Fruit fly (Drosophila melanogaster) whole organism, embryonic: ENCODE measurements around the gene Tti1.
A peak's percentile ranks its signal among the peaks of the same experiment; 100 is the strongest.

Experiments used
- ATbp ChIP-seq: fragments of 200-800 bp; sonication (Bioruptor generic); optimal IDR thresholded peaks from 2 replicates; lab custom pipeline; 2017; ENCODE audit warnings: missing biosample characterization, mild to moderate bottlenecking, missing genetic modification characterization, missing genetic modification reagents
- Atf6 ChIP-seq: fragments of 200-800 bp; sonication (Bioruptor generic); IDR thresholded peaks from 2 replicates; pipeline ENCODE4 v1.3.6; 2022; ENCODE audit warnings: missing biosample characterization, missing genetic modification characterization
- Awh ChIP-seq: fragments of 200-800 bp; sonication (Bioruptor generic); IDR thresholded peaks from 2 replicates; pipeline ENCODE4, ENCODE4 v1.3.6; 2022; ENCODE audit warnings: missing biosample characterization, missing genetic modification characterization
- CG13894 ChIP-seq: fragments of 200-800 bp; sonication (Bioruptor generic); optimal IDR thresholded peaks from 3 replicates; lab custom pipeline; 2018; ENCODE audit warnings: missing biosample characterization, mild to moderate bottlenecking, missing genetic modification characterization, moderate library complexity
- CG15514 ChIP-seq: fragments of 200-800 bp; sonication (Bioruptor generic); optimal IDR thresholded peaks from 3 replicates; lab custom pipeline; 2017; ENCODE audit warnings: missing biosample characterization, missing genetic modification characterization, mild to moderate bottlenecking, moderate library complexity, missing genetic modification reagents
- CG15601 ChIP-seq: fragments of 200-800 bp; sonication (Bioruptor generic); optimal IDR thresholded peaks from 3 replicates; lab custom pipeline; 2019; ENCODE audit warnings: missing biosample characterization, mild to moderate bottlenecking, missing genetic modification characterization, moderate library complexity
- CG1647 ChIP-seq: fragments of 200-800 bp; sonication (Bioruptor generic); optimal IDR thresholded peaks from 3 replicates; lab custom pipeline; 2016; ENCODE audit warnings: missing biosample characterization, missing genetic modification characterization
- CG1832 ChIP-seq: fragments of 200-800 bp; sonication (Bioruptor generic); optimal IDR thresholded peaks from 2 replicates; lab custom pipeline; 2017; ENCODE audit warnings: missing biosample characterization, mild to moderate bottlenecking, missing genetic modification characterization, inconsistent platforms
- CG2889 ChIP-seq: fragments of 200-800 bp; sonication (Bioruptor generic); IDR thresholded peaks from 3 replicates; pipeline ENCODE4 v1.3.6; 2022; ENCODE audit warnings: missing biosample characterization, missing genetic modification characterization
- CG31388 ChIP-seq: fragments of 200-800 bp; sonication (Bioruptor generic); optimal IDR thresholded peaks from 2 replicates; lab custom pipeline; 2016; ENCODE audit warnings: missing biosample characterization, missing genetic modification characterization
- CG42726 ChIP-seq: fragments of 200-800 bp; sonication (Bioruptor generic); IDR thresholded peaks from 2 replicates; pipeline ENCODE4 v1.3.6; 2022; ENCODE audit warnings: missing biosample characterization, missing genetic modification characterization; ENCODE audit not compliant: partially characterized antibody
- CG4282 ChIP-seq: fragments of 200-800 bp; sonication (Bioruptor generic); optimal IDR thresholded peaks from 2 replicates; lab custom pipeline; 2016; ENCODE audit warnings: missing biosample characterization, missing genetic modification characterization
- CG4328 ChIP-seq: fragments of 200-800 bp; sonication (Bioruptor generic); optimal IDR thresholded peaks from 3 replicates; lab custom pipeline; 2017; ENCODE audit warnings: missing biosample characterization, missing genetic modification reagents, missing genetic modification characterization
- CG4404 ChIP-seq: fragments of 200-800 bp; sonication (Bioruptor generic); IDR thresholded peaks from 2 replicates; pipeline ENCODE4 v1.3.6; 2022; ENCODE audit warnings: missing biosample characterization, missing genetic modification characterization
- CG4730 ChIP-seq: fragments of 200-800 bp; sonication (Bioruptor generic); IDR thresholded peaks from 2 replicates; pipeline ENCODE4 v1.3.6; 2022; ENCODE audit warnings: missing biosample characterization, missing genetic modification characterization
- CG6683 ChIP-seq: fragments of 200-800 bp; sonication (Bioruptor generic); optimal IDR thresholded peaks from 2 replicates; lab custom pipeline; 2017; ENCODE audit warnings: missing biosample characterization, mild to moderate bottlenecking, missing genetic modification characterization, missing genetic modification reagents
- CG7357 ChIP-seq: fragments of 200-800 bp; sonication (Bioruptor generic); IDR thresholded peaks from 3 replicates; pipeline ENCODE4 v1.3.6; 2022; ENCODE audit warnings: missing biosample characterization, missing genetic modification characterization
- CG7928 ChIP-seq: fragments of 200-800 bp; sonication (Bioruptor generic); optimal IDR thresholded peaks from 2 replicates; lab custom pipeline; 2017; ENCODE audit warnings: missing biosample characterization, mild to moderate bottlenecking, missing genetic modification characterization
- CG8388 ChIP-seq: fragments of 200-800 bp; sonication (Bioruptor generic); optimal IDR thresholded peaks from 2 replicates; lab custom pipeline; 2019; ENCODE audit warnings: missing biosample characterization, mild to moderate bottlenecking, missing genetic modification characterization, moderate library complexity
- Dbx ChIP-seq: fragments of 200-800 bp; sonication (Bioruptor generic); IDR thresholded peaks from 3 replicates; pipeline ENCODE4 v1.3.6; 2022; ENCODE audit warnings: missing biosample characterization, missing genetic modification characterization
- Doc2 ChIP-seq: fragments of 200-800 bp; sonication (Bioruptor generic); IDR thresholded peaks from 2 replicates; pipeline ENCODE4 v1.3.6; 2022; ENCODE audit warnings: missing biosample characterization, missing genetic modification characterization
- ERR ChIP-seq: fragments of 200-800 bp; sonication (Bioruptor generic); optimal IDR thresholded peaks from 2 replicates; lab custom pipeline; 2016; ENCODE audit warnings: missing biosample characterization, missing genetic modification characterization
- Fer3 ChIP-seq: fragments of 200-800 bp; sonication (Bioruptor generic); optimal IDR thresholded peaks from 2 replicates; lab custom pipeline; 2018; ENCODE audit warnings: missing biosample characterization, mild to moderate bottlenecking, missing genetic modification characterization, moderate library complexity
- Jarid2 ChIP-seq: fragments of 200-800 bp; sonication (Bioruptor generic); optimal IDR thresholded peaks from 3 replicates; lab custom pipeline; 2017; ENCODE audit warnings: mild to moderate bottlenecking, missing biosample characterization, missing genetic modification reagents, missing genetic modification characterization
- Mad ChIP-seq: fragments of 200-800 bp; sonication (Bioruptor generic); optimal IDR thresholded peaks from 2 replicates; lab custom pipeline; 2016; ENCODE audit warnings: missing biosample characterization, missing genetic modification characterization
- NK7.1 ChIP-seq: fragments of 200-800 bp; sonication (Bioruptor generic); optimal IDR thresholded peaks from 3 replicates; lab custom pipeline; 2016; ENCODE audit warnings: missing biosample characterization, missing genetic modification characterization
- Rx ChIP-seq: fragments of 200-800 bp; sonication (Bioruptor generic); IDR thresholded peaks from 2 replicates; pipeline ENCODE4 v1.3.6; 2022; ENCODE audit warnings: missing biosample characterization, missing genetic modification characterization
- Sry-δ ChIP-seq: fragments of 200-800 bp; sonication (Bioruptor generic); optimal IDR thresholded peaks from 2 replicates; lab custom pipeline; 2016; ENCODE audit warnings: missing biosample characterization, missing genetic modification characterization
- Taf1 ChIP-seq: fragments of 200-800 bp; sonication (Bioruptor generic); IDR thresholded peaks from 2 replicates; pipeline ENCODE4 v1.3.6; 2022; ENCODE audit warnings: missing biosample characterization, missing genetic modification characterization
- ab ChIP-seq: fragments of 200-800 bp; sonication (Bioruptor generic); optimal IDR thresholded peaks from 2 replicates; lab custom pipeline; 2016; ENCODE audit warnings: missing biosample characterization, missing genetic modification characterization
- btn ChIP-seq: fragments of 200-800 bp; sonication (Bioruptor generic); optimal IDR thresholded peaks from 2 replicates; lab custom pipeline; 2016; ENCODE audit warnings: missing biosample characterization, missing genetic modification characterization
- cato ChIP-seq: fragments of 200-800 bp; sonication (Bioruptor generic); optimal IDR thresholded peaks from 2 replicates; lab custom pipeline; 2016; ENCODE audit warnings: missing biosample characterization, missing genetic modification characterization, borderline replicate concordance
- danr ChIP-seq: fragments of 200-800 bp; sonication (Bioruptor generic); IDR thresholded peaks from 2 replicates; pipeline ENCODE4 v1.3.6; 2022; ENCODE audit warnings: missing biosample characterization, missing genetic modification characterization
- grn ChIP-seq: fragments of 200-800 bp; sonication (Bioruptor generic); optimal IDR thresholded peaks from 3 replicates; lab custom pipeline; 2017; ENCODE audit warnings: missing biosample characterization, missing genetic modification characterization
- jumu ChIP-seq: fragments of 200-800 bp; sonication (Bioruptor generic); optimal IDR thresholded peaks from 3 replicates; lab custom pipeline; 2016; ENCODE audit warnings: missing biosample characterization, missing genetic modification characterization
- lilli ChIP-seq: fragments of 200-800 bp; sonication (Bioruptor generic); optimal IDR thresholded peaks from 3 replicates; lab custom pipeline; 2016; ENCODE audit warnings: missing biosample characterization, missing genetic modification characterization
- mam ChIP-seq: fragments of 200-800 bp; sonication (Bioruptor generic); optimal IDR thresholded peaks from 3 replicates; lab custom pipeline; 2016; ENCODE audit warnings: missing biosample characterization, missing genetic modification characterization
- onecut ChIP-seq: fragments of 200-800 bp; sonication (Bioruptor generic); IDR thresholded peaks from 2 replicates; pipeline ENCODE4 v1.3.6; 2022; ENCODE audit warnings: missing biosample characterization, missing genetic modification characterization
- org-1 ChIP-seq: fragments of 200-800 bp; sonication (Bioruptor generic); optimal IDR thresholded peaks from 2 replicates; lab custom pipeline; 2017; ENCODE audit warnings: missing biosample characterization, missing genetic modification characterization
- otp ChIP-seq: fragments of 200-800 bp; sonication (Bioruptor generic); IDR thresholded peaks from 3 replicates; pipeline ENCODE4, ENCODE4 v1.3.6; 2022; ENCODE audit warnings: missing biosample characterization, missing genetic modification characterization
- pnt ChIP-seq: fragments of 200-800 bp; sonication (Bioruptor generic); optimal IDR thresholded peaks from 3 replicates; lab custom pipeline; 2016; ENCODE audit warnings: missing biosample characterization, missing genetic modification characterization
- prd ChIP-seq, 3 experiments: fragments of >200 bp in 2 of 3; fragments of 200-800 bp in 1 of 3; sonication (Bioruptor generic) in 1 of 3; optimal IDR thresholded peaks in 2 of 3; IDR thresholded peaks in 1 of 3; 2 replicates in 2 of 3; 3 replicates in 1 of 3; pipeline versions ENCODE4 v1.3.6 to Lab custom; 2017 to 2022; ENCODE audit warnings: missing biosample characterization in 1 of 3, missing genetic modification characterization in 1 of 3
- pros ChIP-seq: fragments of 200-800 bp; sonication (Bioruptor generic); optimal IDR thresholded peaks from 3 replicates; lab custom pipeline; 2019; ENCODE audit warnings: missing biosample characterization, mild to moderate bottlenecking, missing genetic modification characterization, moderate library complexity
- ranshi ChIP-seq: fragments of 200-800 bp; sonication (Bioruptor generic); IDR thresholded peaks from 2 replicates; pipeline ENCODE4 v1.3.6; 2022; ENCODE audit warnings: missing biosample characterization, missing genetic modification characterization
- repo ChIP-seq: fragments of 200-800 bp; sonication (Bioruptor generic); optimal IDR thresholded peaks from 2 replicates; lab custom pipeline; 2016; ENCODE audit warnings: missing biosample characterization, missing genetic modification characterization
- rib ChIP-seq: fragments of 200-800 bp; sonication (Bioruptor generic); IDR thresholded peaks from 2 replicates; pipeline ENCODE4 v1.3.6; 2022; ENCODE audit warnings: missing biosample characterization, missing genetic modification characterization
- sens ChIP-seq: fragments of 200-800 bp; sonication (Bioruptor generic); peaks from one replicate; lab custom pipeline; 2016; ENCODE audit warnings: missing biosample characterization, missing genetic modification characterization
- sima ChIP-seq: fragments of 200-800 bp; sonication (Bioruptor generic); optimal IDR thresholded peaks from 2 replicates; lab custom pipeline; 2016; ENCODE audit warnings: missing biosample characterization, missing genetic modification characterization
- slou ChIP-seq: fragments of 200-800 bp; sonication (Bioruptor generic); optimal IDR thresholded peaks from 3 replicates; lab custom pipeline; 2016; ENCODE audit warnings: missing biosample characterization, missing genetic modification characterization
- stwl ChIP-seq: fragments of 200-800 bp; sonication (Bioruptor generic); optimal IDR thresholded peaks from 3 replicates; lab custom pipeline; 2018; ENCODE audit warnings: missing biosample characterization, mild to moderate bottlenecking, missing genetic modification characterization, moderate library complexity
- tin ChIP-seq: fragments of 200-800 bp; sonication (Bioruptor generic); optimal IDR thresholded peaks from 3 replicates; lab custom pipeline; 2016; ENCODE audit warnings: missing biosample characterization, missing genetic modification characterization
- ttk ChIP-seq: fragments of 200-800 bp; sonication (Bioruptor generic); IDR thresholded peaks from 2 replicates; pipeline ENCODE4 v2.1.2; 2022; ENCODE audit warnings: missing biosample characterization, missing genetic modification characterization

Gene Tti1

DNA sequence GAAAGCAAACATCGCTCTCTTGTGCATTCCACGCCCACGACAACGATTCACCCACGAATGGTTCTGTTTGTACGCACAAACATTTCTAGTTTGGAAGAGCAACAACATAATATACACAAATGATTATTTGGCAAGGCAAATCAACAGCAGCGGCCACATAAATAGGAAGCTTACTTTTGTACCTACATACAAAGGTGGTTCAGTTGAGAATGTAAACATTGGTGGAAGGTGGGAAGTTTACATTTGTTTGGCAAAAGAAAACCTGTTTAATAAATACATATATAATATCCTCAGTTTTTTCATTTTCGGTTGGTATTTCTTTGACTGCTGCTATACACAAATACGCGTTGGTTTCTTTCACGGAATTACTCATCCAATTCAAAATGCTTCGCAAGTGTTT is 51.9 kb downstream of the Tti1 start (continued):
- TF ChIP-seq org-1 (GFP tag; lab: Kevin White, UChicago) (peak; percentile 84), CG4404 (no peak), jumu (GFP tag; lab: Kevin White, UChicago) (peak; percentile 76), CG15601 (tag; lab: Kevin White, UChicago) (peak; percentile 85), Sry-δ (peak; percentile 52), ranshi (GFP tag; lab: Robert Waterston, UW) (no peak), CG8388 (GFP tag; lab: Kevin White, UChicago) (peak; percentile 88), Fer3 (peak; percentile 92), CG1647 (GFP tag; lab: Kevin White, UChicago) (peak; percentile 78), CG6683 (GFP tag; lab: Kevin White, UChicago) (peak; percentile 74), mam (GFP tag; lab: Kevin White, UChicago) (peak; percentile 86), onecut (GFP tag; lab: Robert Waterston, UW) (peak; percentile 84), prd (optimal IDR thresholded peaks at IDR 0.05; lab: Kevin White, UChicago) (no peak), prd (GFP tag; IDR thresholded peaks at IDR 0.05; lab: Robert Waterston, UW) (no peak), Rx (GFP tag; lab: Robert Waterston, UW) (no peak), Atf6 (GFP tag; lab: Robert Waterston, UW) (no peak), Mad (GFP tag; lab: Kevin White, UChicago) (peak; percentile 85), stwl (tag; lab: Kevin White, UChicago) (peak; percentile 24), sima (GFP tag; lab: Kevin White, UChicago) (peak; percentile 67), rib (GFP tag; lab: Robert Waterston, UW) (no peak), ab (GFP tag; lab: Kevin White, UChicago) (peak; percentile 70), grn (peak; percentile 50), CG4282 (GFP tag; lab: Kevin White, UChicago) (peak; percentile 49), CG4328 (GFP tag; lab: Kevin White, UChicago) (peak; percentile 55), NK7.1 (peak; percentile 82), CG15514 (GFP tag; lab: Kevin White, UChicago) (peak; percentile 87), otp (GFP tag; lab: Robert Waterston, UW) (no peak), CG13894 (tag; lab: Kevin White, UChicago) (peak; percentile 70), ERR (GFP tag; lab: Kevin White, UChicago) (peak; percentile 73), CG1832 (no peak), ttk (GFP tag; lab: Robert Waterston, UW) (no peak), cato (GFP tag; lab: Kevin White, UChicago) (peak; percentile 65), Jarid2 (peak; percentile 76), Taf1 (GFP tag; lab: Robert Waterston, UW) (no peak), CG31388 (GFP tag; lab: Kevin White, UChicago) (peak; percentile 59), slou (GFP tag; lab: Kevin White, UChicago) (peak; percentile 63), pros (GFP tag; lab: Kevin White, UChicago) (no peak), btn (GFP tag; lab: Kevin White, UChicago) (peak; percentile 46), danr (GFP tag; lab: Robert Waterston, UW) (no peak), tin (peak; percentile 81), lilli (GFP tag; lab: Kevin White, UChicago) (peak; percentile 94), Awh (no peak), CG4730 (no peak), CG7357 (GFP tag; lab: Robert Waterston, UW) (peak; percentile 80), sens (peak; percentile 98), repo (GFP tag; lab: Kevin White, UChicago) (peak; percentile 55), CG2889 (GFP tag; lab: Robert Waterston, UW) (no peak), ATbp (peak; percentile 89), pnt (GFP tag; lab: Kevin White, UChicago) (peak; percentile 73), CG42726 (GFP tag; lab: Robert Waterston, UW) (no peak), Dbx (no peak), Doc2 (GFP tag; lab: Robert Waterston, UW) (no peak), CG7928 (GFP tag; lab: Kevin White, UChicago) (peak; percentile 57)
